Fruit fly (Drosophila melanogaster): ENCODE measurements around the gene CG11327.

Gene CG11327

DNA sequence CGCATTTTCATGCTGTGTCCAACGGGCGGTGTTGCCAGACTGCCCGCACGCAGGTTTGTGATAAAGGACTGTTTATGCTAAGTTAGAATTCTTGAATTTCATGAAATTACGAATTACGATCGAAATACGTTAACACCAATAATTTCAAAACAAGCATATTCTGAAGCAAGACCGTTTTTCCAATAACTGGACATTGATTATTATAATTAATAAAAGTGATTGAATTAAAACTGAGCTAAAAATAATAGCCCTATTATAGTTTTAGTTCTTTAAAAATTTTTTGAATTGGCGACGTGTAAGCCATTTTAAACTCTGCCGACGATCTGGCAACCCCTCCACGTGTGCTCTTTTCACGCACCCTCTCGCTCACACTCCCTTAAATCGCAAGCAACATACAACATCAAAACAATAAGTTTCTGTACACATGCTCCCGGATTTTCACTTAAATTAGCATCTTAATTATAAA lies 38.3 kb downstream of the CG11327 start (continued):
- TF ChIP-seq Hr3 (GFP tag; optimal IDR thresholded peaks at IDR 0.05) (peak; percentile 96), gfzf (GFP tag; optimal IDR thresholded peaks at IDR 0.05) (peak; percentile 15), sim (GFP tag; IDR thresholded peaks at IDR 0.05) (peak; percentile 65; the same call in 1 of the 2 replicates), Sox102F (GFP tag; optimal IDR thresholded peaks at IDR 0.05) (peak; percentile 96), CG17568 (GFP tag; optimal IDR thresholded peaks at IDR 0.05) (peak; percentile 87), Camta (GFP tag; optimal IDR thresholded peaks at IDR 0.05) (peak; percentile 94), CG8359 (GFP tag; optimal IDR thresholded peaks at IDR 0.05; ENCODE audit: borderline replicate concordance) (peak; percentile 85), onecut (GFP tag; IDR thresholded peaks at IDR 0.05) (peak; percentile 83), CG14860 (GFP tag; IDR thresholded peaks at IDR 0.05; ENCODE audit: partially characterized antibody) (no peak), CG9437 (GFP tag; optimal IDR thresholded peaks at IDR 0.05) (peak; percentile 90), salm (tag; optimal IDR thresholded peaks at IDR 0.05) (peak; percentile 88), CG34376 (GFP tag; optimal IDR thresholded peaks at IDR 0.05) (peak; percentile 95), bbx (GFP tag; IDR thresholded peaks at IDR 0.05; ENCODE audit: partially characterized antibody) (no peak), CG13894 (tag; optimal IDR thresholded peaks at IDR 0.05) (peak; percentile 94), tx (GFP tag; optimal IDR thresholded peaks at IDR 0.05) (peak; percentile 89), Bdp1 (GFP tag; optimal IDR thresholded peaks at IDR 0.05) (peak; percentile 90), Doc2 (GFP tag; IDR thresholded peaks at IDR 0.05) (peak; percentile 64; the same call in 1 of the 2 replicates), tin (GFP tag; optimal IDR thresholded peaks at IDR 0.05) (peak; percentile 96), B-H2 (GFP tag; optimal IDR thresholded peaks at IDR 0.05) (peak; percentile 95), run (tag; optimal IDR thresholded peaks at IDR 0.05) (peak; percentile 93), sd (tag; optimal IDR thresholded peaks at IDR 0.05) (peak; percentile 87), unc-4 (GFP tag; IDR thresholded peaks at IDR 0.05; ENCODE audit: partially characterized antibody) (no peak), CG12155 (GFP tag; optimal IDR thresholded peaks at IDR 0.05) (peak; percentile 95), CG6813 (GFP tag; optimal IDR thresholded peaks at IDR 0.05) (peak; percentile 92), CHES-1-like (GFP tag; optimal IDR thresholded peaks at IDR 0.05) (peak; percentile 89), dpn (GFP tag; optimal IDR thresholded peaks at IDR 0.05) (peak; percentile 94 to 96), Xbp1 (GFP tag; optimal IDR thresholded peaks at IDR 0.05) (peak; percentile 96), Trl (optimal IDR thresholded peaks at IDR 0.05) (peak; percentile 52 to 74), Trl (GFP tag; optimal IDR thresholded peaks at IDR 0.05) (peak; percentile 93), pfk (GFP tag; optimal IDR thresholded peaks at IDR 0.05) (peak; percentile 56), sr (GFP tag; IDR thresholded peaks at IDR 0.05) (peak; percentile 61; the same call in 2 of the 3 replicates), CG14965 (GFP tag; optimal IDR thresholded peaks at IDR 0.05; ENCODE audit: borderline replicate concordance) (peak; percentile 57), gro (GFP tag; optimal IDR thresholded peaks at IDR 0.05) (peak; percentile 92), sima (GFP tag; optimal IDR thresholded peaks at IDR 0.05) (peak; percentile 76), CG12071 (GFP tag; optimal IDR thresholded peaks at IDR 0.05) (peak; percentile 85), E2f1 (GFP tag; IDR thresholded peaks at IDR 0.05) (peak; percentile 91), HLHmδ (GFP tag; optimal IDR thresholded peaks at IDR 0.05) (no peak), CG31441 (GFP tag; IDR thresholded peaks at IDR 0.05) (peak; percentile 96), hth (optimal IDR thresholded peaks at IDR 0.05) (no peak), CG16815 (GFP tag; optimal IDR thresholded peaks at IDR 0.05) (peak; percentile 92), CG31224 (GFP tag; IDR thresholded peaks at IDR 0.05) (peak; percentile 88), gce (GFP tag; IDR thresholded peaks at IDR 0.05) (peak; percentile 82), CG10147 (GFP tag; optimal IDR thresholded peaks at IDR 0.05) (peak; percentile 96), Meics (GFP tag; optimal IDR thresholded peaks at IDR 0.05) (peak; percentile 97), chif (GFP tag; optimal IDR thresholded peaks at IDR 0.05) (peak; percentile 89), CG10366 (GFP tag; IDR thresholded peaks at IDR 0.05) (peak; percentile 91), tio (GFP tag; optimal IDR thresholded peaks at IDR 0.05) (peak; percentile 96), CG4707 (GFP tag; optimal IDR thresholded peaks at IDR 0.05) (peak; percentile 65), Fer3 (tag; optimal IDR thresholded peaks at IDR 0.05) (peak; percentile 95), inv (GFP tag; IDR thresholded peaks at IDR 0.05; ENCODE audit: partially characterized antibody) (no peak)

All from whole organism, embryonic.